Worm (Caenorhabditis elegans) whole organism, L4 larva: ENCODE measurements around the gene F53F4.2.
A peak's percentile ranks its signal among the peaks of the same experiment; 100 is the strongest.

Experiments used
- D1046.2 ChIP-seq: fragments of 200-800 bp; sonication (Bioruptor generic); IDR thresholded peaks from 2 replicates; pipeline ENCODE4 v1.3.6; 2022; ENCODE audit warnings: missing genetic modification characterization, missing compliant biosample characterization
- R02D3.7 ChIP-seq: fragments of 150-350 bp; sonication (generic microtip); optimal IDR thresholded peaks from 3 replicates; lab custom pipeline; 2014; ENCODE audit warnings: missing biosample characterization, missing genetic modification characterization
- T20F7.1 ChIP-seq: fragments of 200-800 bp; sonication (Bioruptor generic); optimal IDR thresholded peaks from 2 replicates; lab custom pipeline; 2018; ENCODE audit warnings: mild to moderate bottlenecking, missing genetic modification characterization, missing compliant biosample characterization
- Y105C5A.15 ChIP-seq: fragments of 200-800 bp; sonication (Bioruptor generic); IDR thresholded peaks from 2 replicates; pipeline ENCODE4 v1.3.6; 2022; ENCODE audit warnings: missing genetic modification characterization, missing compliant biosample characterization
- ZK546.5 ChIP-seq, 2 experiments: sonication (generic microtip); optimal IDR thresholded peaks; 2 replicates each; lab custom pipeline; 2017; ENCODE audit warnings: missing biosample characterization in 2 of 2, missing genetic modification characterization in 2 of 2
- aha-1 ChIP-seq: fragments of 150-350 bp; peaks from one replicate; lab custom pipeline; 2014; ENCODE audit warnings: missing biosample characterization, missing genetic modification characterization
- aly-2 ChIP-seq: sonication (generic microtip); optimal IDR thresholded peaks from 2 replicates; lab custom pipeline; 2018; ENCODE audit warnings: missing biosample characterization, missing genetic modification characterization
- ceh-28 ChIP-seq: fragments of 150-350 bp; optimal IDR thresholded peaks from 2 replicates; lab custom pipeline; 2014; ENCODE audit warnings: missing biosample characterization, missing genetic modification reagents, missing genetic modification characterization
- ceh-32 ChIP-seq: sonication (generic microtip); optimal IDR thresholded peaks from 2 replicates; lab custom pipeline; 2016; ENCODE audit warnings: mild to moderate bottlenecking, missing genetic modification characterization, missing compliant biosample characterization; ENCODE audit not compliant: poor library complexity
- ceh-44 ChIP-seq: fragments of 200-800 bp; sonication (Bioruptor generic); IDR thresholded peaks from 2 replicates; pipeline ENCODE4 v1.3.6; 2022; ENCODE audit warnings: missing genetic modification reagents, missing genetic modification characterization, missing compliant biosample characterization
- daf-12 ChIP-seq: fragments of 150-350 bp; optimal IDR thresholded peaks from 2 replicates; lab custom pipeline; 2014; ENCODE audit warnings: missing biosample characterization, missing genetic modification reagents, missing genetic modification characterization
- daf-16 ChIP-seq, 3 experiments: sonication (generic microtip); optimal IDR thresholded peaks; 2 replicates each; lab custom pipeline; 2016 to 2017; ENCODE audit warnings: missing genetic modification characterization in 3 of 3, missing genetic modification reagents in 3 of 3, mild to moderate bottlenecking in 2 of 3, missing compliant biosample characterization in 2 of 3, missing biosample characterization in 1 of 3, moderate library complexity in 1 of 3
- daf-8 ChIP-seq: fragments of 200-800 bp; sonication (Bioruptor generic); IDR thresholded peaks from 2 replicates; pipeline ENCODE4 v1.3.6; 2022; ENCODE audit warnings: missing genetic modification characterization, missing compliant biosample characterization
- dmd-6 ChIP-seq: fragments of 200-800 bp; sonication (Bioruptor generic); IDR thresholded peaks from 2 replicates; pipeline ENCODE4 v1.3.6; 2022; ENCODE audit warnings: missing genetic modification reagents, missing genetic modification characterization, missing compliant biosample characterization
- duxl-1 ChIP-seq: sonication (generic microtip); optimal IDR thresholded peaks from 2 replicates; lab custom pipeline; 2016; ENCODE audit warnings: mild to moderate bottlenecking, missing genetic modification characterization, moderate library complexity, missing compliant biosample characterization; ENCODE audit not compliant: poor library complexity
- egl-27 ChIP-seq: sonication (generic microtip); optimal IDR thresholded peaks from 3 replicates; lab custom pipeline; 2017; ENCODE audit warnings: missing biosample characterization, missing genetic modification reagents, missing genetic modification characterization
- egl-43 ChIP-seq: fragments of 200-800 bp; sonication (Bioruptor generic); IDR thresholded peaks from 2 replicates; pipeline ENCODE4 v1.3.6; 2022; ENCODE audit warnings: missing genetic modification reagents, missing genetic modification characterization, missing compliant biosample characterization
- hlh-11 ChIP-seq: fragments of 200-800 bp; sonication (Bioruptor generic); optimal IDR thresholded peaks from 2 replicates; lab custom pipeline; 2018; ENCODE audit warnings: mild to moderate bottlenecking, missing genetic modification characterization, missing compliant biosample characterization
- lin-13 ChIP-seq: fragments of 150-350 bp; optimal IDR thresholded peaks from 2 replicates; lab custom pipeline; 2014; ENCODE audit warnings: missing biosample characterization, missing genetic modification reagents, missing genetic modification characterization
- lin-15B ChIP-seq: fragments of 150-350 bp; sonication (generic microtip); optimal IDR thresholded peaks from 3 replicates; lab custom pipeline; 2014; ENCODE audit warnings: missing biosample characterization, missing genetic modification characterization
- lin-29 ChIP-seq: fragments of 200-800 bp; sonication (Bioruptor generic); IDR thresholded peaks from 2 replicates; pipeline ENCODE4 v1.3.6; 2022; ENCODE audit warnings: missing genetic modification reagents, missing genetic modification characterization, missing compliant biosample characterization
- lin-38 ChIP-seq: fragments of 200-800 bp; sonication (Bioruptor generic); IDR thresholded peaks from 2 replicates; pipeline ENCODE4 v1.3.6; 2022; ENCODE audit warnings: missing genetic modification reagents, missing genetic modification characterization, missing compliant biosample characterization
- madf-5 ChIP-seq, 2 experiments: fragments of 200-800 bp; sonication (Bioruptor generic); IDR thresholded peaks; 2 replicates each; pipeline ENCODE4 v1.3.6; 2022; ENCODE audit warnings: missing compliant biosample characterization in 2 of 2, missing genetic modification characterization in 2 of 2
- mdl-1 ChIP-seq, 2 experiments: fragments of 150-350 bp in 1 of 2; sonication (generic microtip) in 1 of 2; optimal IDR thresholded peaks; 2 replicates each; lab custom pipeline; 2014 to 2017; ENCODE audit warnings: missing biosample characterization in 2 of 2, missing genetic modification characterization in 2 of 2
- mep-1 ChIP-seq: fragments of 150-350 bp; sonication (generic microtip); optimal IDR thresholded peaks from 3 replicates; lab custom pipeline; 2014; ENCODE audit warnings: missing biosample characterization, missing genetic modification characterization
- nhr-102 ChIP-seq: sonication (generic microtip); optimal IDR thresholded peaks from 2 replicates; lab custom pipeline; 2016; ENCODE audit warnings: mild to moderate bottlenecking, missing genetic modification characterization, moderate library complexity, missing compliant biosample characterization
- nhr-237 ChIP-seq: sonication (generic microtip); optimal IDR thresholded peaks from 2 replicates; lab custom pipeline; 2017; ENCODE audit warnings: missing biosample characterization, missing genetic modification characterization
- nhr-28 ChIP-seq: fragments of 150-350 bp; optimal IDR thresholded peaks from 2 replicates; lab custom pipeline; 2014; ENCODE audit warnings: missing biosample characterization, missing genetic modification characterization
- nhr-42 ChIP-seq: fragments of 200-800 bp; sonication (Bioruptor generic); IDR thresholded peaks from 2 replicates; pipeline ENCODE4 v1.3.6; 2022; ENCODE audit warnings: missing genetic modification characterization, missing compliant biosample characterization
- nhr-48 ChIP-seq: sonication (generic microtip); optimal IDR thresholded peaks from 2 replicates; lab custom pipeline; 2016; ENCODE audit warnings: mild to moderate bottlenecking, missing genetic modification characterization, missing compliant biosample characterization
- nhr-77 ChIP-seq: fragments of 150-350 bp; optimal IDR thresholded peaks from 2 replicates; lab custom pipeline; 2014; ENCODE audit warnings: missing biosample characterization, missing genetic modification characterization
- rbr-2 ChIP-seq: sonication (generic microtip); optimal IDR thresholded peaks from 2 replicates; lab custom pipeline; 2016; ENCODE audit warnings: missing genotype, missing genetic modification characterization, missing compliant biosample characterization
- sdz-12 ChIP-seq: fragments of 200-800 bp; sonication (Bioruptor generic); optimal IDR thresholded peaks from 2 replicates; lab custom pipeline; 2018; ENCODE audit warnings: mild to moderate bottlenecking, missing genetic modification characterization, missing compliant biosample characterization
- spr-3 ChIP-seq: fragments of 200-800 bp; sonication (Bioruptor generic); optimal IDR thresholded peaks from 2 replicates; lab custom pipeline; 2018; ENCODE audit warnings: mild to moderate bottlenecking, missing genetic modification characterization, missing compliant biosample characterization
- tra-1 ChIP-seq: fragments of 200-800 bp; sonication (Bioruptor generic); IDR thresholded peaks from 2 replicates; pipeline ENCODE4 v1.3.6; 2022; ENCODE audit warnings: missing genetic modification reagents, missing genetic modification characterization, missing compliant biosample characterization
- unc-62 ChIP-seq, 3 experiments: fragments of 150-350 bp in 1 of 3; sonication (generic microtip); optimal IDR thresholded peaks in 2 of 3; peaks in 1 of 3; 1 replicate in 1 of 3; 2 replicates in 2 of 3; lab custom pipeline; 2014 to 2017; ENCODE audit warnings: missing biosample characterization in 3 of 3, missing genetic modification characterization in 3 of 3, missing genetic modification reagents in 3 of 3, missing genotype in 1 of 3
- vab-7 ChIP-seq: fragments of 200-800 bp; sonication (Bioruptor generic); IDR thresholded peaks from 2 replicates; pipeline ENCODE4 v1.3.6; 2022; ENCODE audit warnings: missing genetic modification reagents, missing genetic modification characterization, missing compliant biosample characterization
- zip-11 ChIP-seq: fragments of 200-800 bp; sonication (Bioruptor generic); IDR thresholded peaks from 2 replicates; pipeline ENCODE4 v1.3.6; 2022; ENCODE audit warnings: missing genetic modification characterization, missing compliant biosample characterization

F53F4.2 gene

ce11 chrV:13638040-13638439 is 48.6 kb upstream of the F53F4.2 start (continued):
- TF ChIP-seq daf-16 (GFP tag; optimal IDR thresholded peaks at IDR 0.05; lab: Kevin White, UChicago) (no peak), daf-16 (tag; optimal IDR thresholded peaks at IDR 0.05; lab: Kevin White, UChicago) (peak; percentile 43), lin-15B (no peak), lin-29 (no peak), egl-43 (GFP tag; lab: Robert Waterston, UW) (no peak), aha-1 (no peak)

- TF ChIP-seq lin-38 (GFP tag; lab: Robert Waterston, UW) = no peak
- TF ChIP-seq madf-5 (GFP tag; IDR thresholded peaks at IDR 0.05; lab: Robert Waterston, UW) = no peak
- no peak for TF ChIP-seq daf-12 (tag; lab: Kevin White, UChicago)
- no peak for TF ChIP-seq duxl-1 (tag; lab: Kevin White, UChicago)
- no peak for TF ChIP-seq Y105C5A.15 (GFP tag; lab: Robert Waterston, UW)
- TF ChIP-seq T20F7.1 (GFP tag; lab: Kevin White, UChicago) = no peak
- TF ChIP-seq hlh-11 = no peak
- no peak for TF ChIP-seq mep-1 (tag; lab: Kevin White, UChicago)
- no peak for TF ChIP-seq aha-1
- TF ChIP-seq nhr-28 = no peak
- TF ChIP-seq ceh-44 (GFP tag; lab: Robert Waterston, UW) = no peak
- TF ChIP-seq D1046.2 (GFP tag; lab: Robert Waterston, UW) = no peak
- TF ChIP-seq tra-1 (GFP tag; lab: Robert Waterston, UW) = no peak
- TF ChIP-seq daf-8 (GFP tag; lab: Robert Waterston, UW) = no peak
- no peak for TF ChIP-seq vab-7
- TF ChIP-seq zip-11 (GFP tag; lab: Robert Waterston, UW) = no peak
- TF ChIP-seq spr-3 (GFP tag; lab: Kevin White, UChicago) = no peak
- TF ChIP-seq ZK546.5 (tag; optimal IDR thresholded peaks at IDR 0.05; lab: Kevin White, UChicago) = no peak
Observed at ce11 chrV:13636411-13636810, 47.0 kb upstream of the F53F4.2 start.

ce11 chrV:13634149-13634548 is 44.8 kb upstream of the F53F4.2 start, which contains the start of gene H37A05.2:
TSS of gene H37A05.2 (minus strand) at chrV:13634249.
- TF ChIP-seq mdl-1 (tag; optimal IDR thresholded peaks at IDR 0.05; lab: Kevin White, UChicago) (no peak), egl-27 (tag; lab: Kevin White, UChicago) (no peak), aly-2 (tag; lab: Kevin White, UChicago) (no peak), lin-13 (GFP tag; lab: Kevin White, UChicago) (no peak), nhr-77 (tag; lab: Kevin White, UChicago) (no peak), ceh-28 (tag; lab: Kevin White, UChicago) (no peak), R02D3.7 (tag; lab: Kevin White, UChicago) (no peak), dmd-6 (GFP tag; lab: Robert Waterston, UW) (no peak), unc-62 (GFP tag; optimal IDR thresholded peaks at IDR 0.05 in 1 of 2; lab: Kevin White, UChicago) (no peak), unc-62 (tag; optimal IDR thresholded peaks at IDR 0.05; lab: Kevin White, UChicago) (no peak), sdz-12 (GFP tag; lab: Kevin White, UChicago) (no peak), ceh-32 (tag; lab: Kevin White, UChicago) (no peak), nhr-102 (tag; lab: Kevin White, UChicago) (no peak), nhr-48 (no peak), rbr-2 (tag; lab: Kevin White, UChicago) (no peak), nhr-237 (tag; lab: Kevin White, UChicago) (no peak), daf-12 (tag; lab: Kevin White, UChicago) (no peak), aha-1 (no peak), nhr-42 (GFP tag; lab: Robert Waterston, UW) (no peak), tra-1 (GFP tag; lab: Robert Waterston, UW) (no peak)
